Worm (Caenorhabditis elegans) whole organism, L1 larva: ENCODE data around the gene Y39A1A.2.

Source experiments
- ama-1 ChIP-seq: fragments of 150-350 bp; optimal IDR thresholded peaks from 2 replicates; lab custom pipeline; 2014
- ceh-63 ChIP-seq: fragments of 200-800 bp; sonication (Bioruptor generic); optimal IDR thresholded peaks from 2 replicates; lab custom pipeline; 2018; ENCODE audit warnings: mild to moderate bottlenecking, missing genetic modification characterization, missing compliant biosample characterization
- ceh-82 ChIP-seq, 3 experiments: fragments of 150-350 bp in 1 of 3; sonication (generic microtip) in 2 of 3; optimal IDR thresholded peaks; 2 replicates each; lab custom pipeline; 2014 to 2017; ENCODE audit warnings: missing biosample characterization in 3 of 3, missing genetic modification characterization in 3 of 3
- dsc-1 ChIP-seq: sonication (generic microtip); optimal IDR thresholded peaks from 2 replicates; lab custom pipeline; 2016; ENCODE audit warnings: mild to moderate bottlenecking, missing genetic modification characterization, missing compliant biosample characterization
- egl-27 ChIP-seq, 2 experiments: fragments of 150-350 bp in 1 of 2; sonication (generic microtip); optimal IDR thresholded peaks; 3 replicates each; lab custom pipeline; 2017 to 2018; ENCODE audit warnings: missing biosample characterization in 2 of 2, missing genetic modification characterization in 2 of 2, missing genetic modification reagents in 2 of 2
- hlh-4 ChIP-seq: sonication (generic microtip); optimal IDR thresholded peaks from 2 replicates; lab custom pipeline; 2016; ENCODE audit warnings: mild to moderate bottlenecking, missing genetic modification characterization, missing compliant biosample characterization
- nhr-28 ChIP-seq: fragments of 150-350 bp; optimal IDR thresholded peaks from 2 replicates; lab custom pipeline; 2014; ENCODE audit warnings: missing biosample characterization, missing genetic modification characterization
- sptf-1 ChIP-seq: fragments of 150-350 bp; optimal IDR thresholded peaks from 2 replicates; lab custom pipeline; 2014; ENCODE audit warnings: missing biosample characterization, missing genetic modification characterization

DNA sequence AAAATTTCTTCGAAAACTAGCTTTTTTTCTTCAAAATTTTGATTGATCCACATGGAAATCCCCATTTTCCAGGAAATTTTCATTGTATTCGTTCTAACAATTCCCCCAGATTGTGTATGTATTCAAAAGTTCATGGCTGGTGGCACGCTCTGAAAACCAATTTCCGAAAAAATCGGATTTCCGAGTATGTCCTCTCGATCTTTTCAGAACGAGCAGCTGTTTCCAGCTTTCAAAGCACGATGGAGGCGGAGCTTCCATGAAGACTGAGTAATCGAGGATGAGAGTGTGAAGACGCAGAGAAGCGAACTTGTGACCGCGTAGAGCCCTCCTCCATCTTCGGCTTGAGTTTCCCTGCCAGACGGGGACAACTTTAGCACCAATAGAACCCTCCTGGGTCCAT, 959 bp upstream of the Y39A1A.2 start:
- TF ChIP-seq hlh-4 (tag; lab: Kevin White, UChicago) (no peak), ceh-82 (tag; optimal IDR thresholded peaks at IDR 0.05; lab: Kevin White, UChicago) (no peak), sptf-1 (no peak), ceh-63 (no peak), egl-27 (tag; optimal IDR thresholded peaks at IDR 0.05; lab: Kevin White, UChicago) (no peak), dsc-1 (tag; lab: Kevin White, UChicago) (peak; percentile 51), ama-1 (lab: Kevin White, UChicago) (no peak), nhr-28 (tag; lab: Kevin White, UChicago) (no peak)
